Fruit fly (Drosophila melanogaster) whole organism, embryonic: Measurements from ENCODE around the gene Nubp1.

Source experiments
- Blimp-1 ChIP-seq: fragments of 200-800 bp; sonication (Bioruptor generic); optimal IDR thresholded peaks from 3 replicates; lab custom pipeline; 2018; ENCODE audit warnings: missing biosample characterization, missing genetic modification characterization, mild to moderate bottlenecking, moderate library complexity, missing genetic modification reagents
- CG1233 ChIP-seq: fragments of 200-800 bp; sonication (Bioruptor generic); optimal IDR thresholded peaks from 4 replicates; lab custom pipeline; 2018; ENCODE audit warnings: missing biosample characterization, mild to moderate bottlenecking, missing genetic modification characterization
- CG14014 ChIP-seq: fragments of 200-800 bp; sonication (Bioruptor generic); IDR thresholded peaks from 2 replicates; pipeline ENCODE4 v1.3.6; 2022; ENCODE audit warnings: missing biosample characterization, missing genetic modification characterization
- CG1529 ChIP-seq: fragments of 200-800 bp; sonication (Bioruptor generic); optimal IDR thresholded peaks from 3 replicates; lab custom pipeline; 2018; ENCODE audit warnings: missing biosample characterization, missing genetic modification characterization
- CG1602 ChIP-seq: fragments of 200-800 bp; sonication (Bioruptor generic); optimal IDR thresholded peaks from 3 replicates; lab custom pipeline; 2016; ENCODE audit warnings: missing biosample characterization, missing genetic modification characterization
- CG1647 ChIP-seq: fragments of 200-800 bp; sonication (Bioruptor generic); optimal IDR thresholded peaks from 3 replicates; lab custom pipeline; 2016; ENCODE audit warnings: missing biosample characterization, missing genetic modification characterization
- CG17361 ChIP-seq: fragments of 200-800 bp; sonication (Bioruptor generic); IDR thresholded peaks from 3 replicates; pipeline ENCODE4 v1.3.6; 2022; ENCODE audit warnings: missing biosample characterization, missing genetic modification characterization
- CG17802 ChIP-seq: fragments of 200-800 bp; sonication (Bioruptor generic); optimal IDR thresholded peaks from 2 replicates; lab custom pipeline; 2018; ENCODE audit warnings: missing biosample characterization, mild to moderate bottlenecking, missing genetic modification characterization, moderate library complexity
- CG2116 ChIP-seq: fragments of 200-800 bp; sonication (Bioruptor generic); optimal IDR thresholded peaks from 3 replicates; lab custom pipeline; 2018; ENCODE audit warnings: missing biosample characterization, mild to moderate bottlenecking, missing genetic modification characterization
- CG2120 ChIP-seq: fragments of 200-800 bp; sonication (Bioruptor generic); optimal IDR thresholded peaks from 3 replicates; lab custom pipeline; 2016; ENCODE audit warnings: missing biosample characterization, missing genetic modification characterization
- CG2202 ChIP-seq: fragments of 200-800 bp; sonication (Bioruptor generic); optimal IDR thresholded peaks from 2 replicates; lab custom pipeline; 2018; ENCODE audit warnings: missing biosample characterization, mild to moderate bottlenecking, missing genetic modification characterization
- CG3065 ChIP-seq: fragments of 200-800 bp; sonication (Bioruptor generic); optimal IDR thresholded peaks from 2 replicates; lab custom pipeline; 2016; ENCODE audit warnings: missing biosample characterization, missing genetic modification characterization
- CG3407 ChIP-seq: fragments of 200-800 bp; sonication (Bioruptor generic); optimal IDR thresholded peaks from 2 replicates; lab custom pipeline; 2018; ENCODE audit warnings: missing biosample characterization, mild to moderate bottlenecking, missing genetic modification characterization
- CG4282 ChIP-seq: fragments of 200-800 bp; sonication (Bioruptor generic); optimal IDR thresholded peaks from 2 replicates; lab custom pipeline; 2016; ENCODE audit warnings: missing biosample characterization, missing genetic modification characterization
- CG4328 ChIP-seq: fragments of 200-800 bp; sonication (Bioruptor generic); optimal IDR thresholded peaks from 3 replicates; lab custom pipeline; 2017; ENCODE audit warnings: missing biosample characterization, missing genetic modification reagents, missing genetic modification characterization
- CG4404 ChIP-seq: fragments of 200-800 bp; sonication (Bioruptor generic); IDR thresholded peaks from 2 replicates; pipeline ENCODE4 v1.3.6; 2022; ENCODE audit warnings: missing biosample characterization, missing genetic modification characterization
- CG4730 ChIP-seq: fragments of 200-800 bp; sonication (Bioruptor generic); IDR thresholded peaks from 2 replicates; pipeline ENCODE4 v1.3.6; 2022; ENCODE audit warnings: missing biosample characterization, missing genetic modification characterization
- CG7271 ChIP-seq: fragments of 200-800 bp; sonication (Bioruptor generic); optimal IDR thresholded peaks from 2 replicates; lab custom pipeline; 2018; ENCODE audit warnings: missing biosample characterization, mild to moderate bottlenecking, missing genetic modification characterization, moderate library complexity
- CG8388 ChIP-seq: fragments of 200-800 bp; sonication (Bioruptor generic); optimal IDR thresholded peaks from 2 replicates; lab custom pipeline; 2019; ENCODE audit warnings: missing biosample characterization, mild to moderate bottlenecking, missing genetic modification characterization, moderate library complexity
- CG9797 ChIP-seq: fragments of 200-800 bp; sonication (Bioruptor generic); optimal IDR thresholded peaks from 3 replicates; lab custom pipeline; 2018; ENCODE audit warnings: missing biosample characterization, mild to moderate bottlenecking, missing genetic modification characterization
- Camta ChIP-seq: fragments of 200-800 bp; sonication (Bioruptor generic); optimal IDR thresholded peaks from 2 replicates; lab custom pipeline; 2016; ENCODE audit warnings: missing biosample characterization, missing genetic modification characterization
- Dbx ChIP-seq: fragments of 200-800 bp; sonication (Bioruptor generic); IDR thresholded peaks from 3 replicates; pipeline ENCODE4 v1.3.6; 2022; ENCODE audit warnings: missing biosample characterization, missing genetic modification characterization
- Dip3 ChIP-seq: fragments of 200-800 bp; sonication (Bioruptor generic); optimal IDR thresholded peaks from 3 replicates; lab custom pipeline; 2016; ENCODE audit warnings: missing biosample characterization, missing genetic modification characterization
- HmgZ ChIP-seq: fragments of 200-800 bp; sonication (Bioruptor generic); optimal IDR thresholded peaks from 2 replicates; lab custom pipeline; 2018; ENCODE audit warnings: missing biosample characterization, mild to moderate bottlenecking, missing genetic modification characterization
- Hr51 ChIP-seq, 2 experiments: fragments of 200-800 bp; sonication (Bioruptor generic); optimal IDR thresholded peaks; 2 replicates in 1 of 2; 3 replicates in 1 of 2; lab custom pipeline; 2016 to 2018; ENCODE audit warnings: missing biosample characterization in 2 of 2, missing genetic modification characterization in 2 of 2, mild to moderate bottlenecking in 1 of 2, moderate library complexity in 1 of 2
- Jarid2 ChIP-seq: fragments of 200-800 bp; sonication (Bioruptor generic); optimal IDR thresholded peaks from 3 replicates; lab custom pipeline; 2017; ENCODE audit warnings: mild to moderate bottlenecking, missing biosample characterization, missing genetic modification reagents, missing genetic modification characterization
- Med ChIP-seq: fragments of 200-800 bp; sonication (Bioruptor generic); peaks from one replicate; lab custom pipeline; 2016; ENCODE audit warnings: missing biosample characterization, missing genetic modification characterization, mild to moderate bottlenecking, inconsistent platforms, moderate library complexity
- Sin3A ChIP-seq: fragments of >200 bp; optimal IDR thresholded peaks from 2 replicates; lab custom pipeline; 2018
- Sox100B ChIP-seq: fragments of 200-800 bp; sonication (Bioruptor generic); optimal IDR thresholded peaks from 3 replicates; lab custom pipeline; 2018; ENCODE audit warnings: missing biosample characterization, mild to moderate bottlenecking, missing genetic modification characterization
- Xbp1 ChIP-seq: fragments of 200-800 bp; sonication (Bioruptor generic); optimal IDR thresholded peaks from 3 replicates; lab custom pipeline; 2016; ENCODE audit warnings: missing biosample characterization, mild to moderate bottlenecking, missing genetic modification characterization
- ab ChIP-seq: fragments of 200-800 bp; sonication (Bioruptor generic); optimal IDR thresholded peaks from 2 replicates; lab custom pipeline; 2016; ENCODE audit warnings: missing biosample characterization, missing genetic modification characterization
- amos ChIP-seq: fragments of 200-800 bp; sonication (Bioruptor generic); IDR thresholded peaks from 2 replicates; pipeline ENCODE4 v1.3.6; 2022; ENCODE audit warnings: missing biosample characterization, missing genetic modification characterization; ENCODE audit not compliant: partially characterized antibody
- bbx ChIP-seq: fragments of 200-800 bp; sonication (Bioruptor generic); IDR thresholded peaks from 2 replicates; pipeline ENCODE4 v1.3.6; 2022; ENCODE audit warnings: missing biosample characterization, missing genetic modification characterization; ENCODE audit not compliant: partially characterized antibody
- corto ChIP-seq: fragments of 200-800 bp; sonication (Bioruptor generic); optimal IDR thresholded peaks from 2 replicates; lab custom pipeline; 2016; ENCODE audit warnings: missing biosample characterization, mild to moderate bottlenecking, missing genetic modification characterization, moderate library complexity
- dimm ChIP-seq: fragments of 200-800 bp; sonication (Bioruptor generic); IDR thresholded peaks from 2 replicates; pipeline ENCODE4 v1.3.6; 2022; ENCODE audit warnings: missing biosample characterization, missing genetic modification characterization
- dm ChIP-seq: fragments of 200-800 bp; sonication (Bioruptor generic); optimal IDR thresholded peaks from 3 replicates; lab custom pipeline; 2016; ENCODE audit warnings: missing biosample characterization, missing genetic modification characterization
- eyg ChIP-seq: fragments of 200-800 bp; sonication (Bioruptor generic); optimal IDR thresholded peaks from 3 replicates; lab custom pipeline; 2016; ENCODE audit warnings: missing biosample characterization, missing genetic modification characterization
- gcm ChIP-seq: fragments of 200-800 bp; sonication (Bioruptor generic); optimal IDR thresholded peaks from 2 replicates; lab custom pipeline; 2019; ENCODE audit warnings: missing biosample characterization, mild to moderate bottlenecking, missing genetic modification characterization, moderate library complexity
- gem ChIP-seq: fragments of 200-800 bp; sonication (Bioruptor generic); optimal IDR thresholded peaks from 2 replicates; lab custom pipeline; 2019; ENCODE audit warnings: missing biosample characterization, mild to moderate bottlenecking, missing genetic modification characterization, moderate library complexity
- h ChIP-seq: fragments of >200 bp; optimal IDR thresholded peaks from 2 replicates; lab custom pipeline; 2017
- ham ChIP-seq: fragments of 200-800 bp; sonication (Bioruptor generic); IDR thresholded peaks from 2 replicates; pipeline ENCODE4 v1.3.6; 2022; ENCODE audit warnings: missing biosample characterization, missing genetic modification characterization
- her ChIP-seq: fragments of 200-800 bp; sonication (Bioruptor generic); optimal IDR thresholded peaks from 2 replicates; lab custom pipeline; 2016; ENCODE audit warnings: missing biosample characterization, missing genetic modification characterization
- ind ChIP-seq: fragments of 200-800 bp; sonication (Bioruptor generic); optimal IDR thresholded peaks from 3 replicates; lab custom pipeline; 2016; ENCODE audit warnings: missing biosample characterization, missing genetic modification characterization
- insv ChIP-seq, 2 experiments: fragments of 200-800 bp; sonication (Bioruptor generic); optimal IDR thresholded peaks; 3 replicates each; lab custom pipeline; 2016 to 2018; ENCODE audit warnings: missing biosample characterization in 2 of 2, missing genetic modification characterization in 2 of 2
- kah ChIP-seq: fragments of 200-800 bp; sonication (Bioruptor generic); optimal IDR thresholded peaks from 2 replicates; lab custom pipeline; 2018; ENCODE audit warnings: missing biosample characterization, mild to moderate bottlenecking, missing genetic modification characterization
- mam ChIP-seq: fragments of 200-800 bp; sonication (Bioruptor generic); optimal IDR thresholded peaks from 3 replicates; lab custom pipeline; 2016; ENCODE audit warnings: missing biosample characterization, missing genetic modification characterization
- pfk ChIP-seq: fragments of 200-800 bp; sonication (Bioruptor generic); optimal IDR thresholded peaks from 2 replicates; lab custom pipeline; 2018; ENCODE audit warnings: missing biosample characterization, mild to moderate bottlenecking, missing genetic modification characterization, moderate library complexity
- phol ChIP-seq: fragments of 200-800 bp; sonication (Bioruptor generic); optimal IDR thresholded peaks from 3 replicates; lab custom pipeline; 2018; ENCODE audit warnings: missing biosample characterization, mild to moderate bottlenecking, missing genetic modification characterization, moderate library complexity
- shn ChIP-seq: fragments of 200-800 bp; sonication (Bioruptor generic); optimal IDR thresholded peaks from 3 replicates; lab custom pipeline; 2016; ENCODE audit warnings: missing biosample characterization, missing genetic modification characterization
- z ChIP-seq: fragments of 200-800 bp; sonication (Bioruptor generic); IDR thresholded peaks from 3 replicates; pipeline ENCODE4 v1.3.6; 2022; ENCODE audit warnings: missing biosample characterization, missing genetic modification characterization

Gene Nubp1

dm6 chr2L:16743055-16743805 is 10.9 kb downstream of the Nubp1 start, which contains the start of the genes LSm7 and BuGZ (continued):
- TF ChIP-seq ind (GFP tag; lab: Kevin White, UChicago) (peak; percentile 22), ab (no peak), CG7271 (tag; lab: Kevin White, UChicago) (no peak), Sox100B (GFP tag; lab: Kevin White, UChicago) (no peak), shn (GFP tag; lab: Kevin White, UChicago) (no peak), CG2202 (no peak), CG3065 (GFP tag; lab: Kevin White, UChicago) (no peak), dimm (no peak), CG2116 (GFP tag; lab: Kevin White, UChicago) (peak; percentile 85), Blimp-1 (GFP tag; lab: Kevin White, UChicago) (no peak), mam (GFP tag; lab: Kevin White, UChicago) (no peak), CG8388 (peak; percentile 36), Med (GFP tag; lab: Kevin White, UChicago) (peak; percentile 90), CG1233 (GFP tag; lab: Kevin White, UChicago) (peak; percentile 25), h (lab: Kevin White, UChicago) (no peak), CG17802 (tag; lab: Kevin White, UChicago) (no peak), dm (GFP tag; lab: Kevin White, UChicago) (peak; percentile 14), amos (GFP tag; lab: Robert Waterston, UW) (peak; percentile 45; the same call in 1 of the 2 replicates), CG1529 (GFP tag; lab: Kevin White, UChicago) (peak; percentile 17), Dbx (no peak; the same call in 2 of the 3 replicates), Sin3A (lab: Kevin White, UChicago) (peak; percentile 32), CG4282 (no peak), ham (no peak), CG3407 (no peak), CG4404 (GFP tag; lab: Robert Waterston, UW) (no peak), HmgZ (tag; lab: Kevin White, UChicago) (no peak), gcm (peak; percentile 31), Camta (GFP tag; lab: Kevin White, UChicago) (peak; percentile 25), her (GFP tag; lab: Kevin White, UChicago) (no peak), CG2120 (no peak), eyg (no peak), CG17361 (GFP tag; lab: Robert Waterston, UW) (no peak; the same call in 1 of the 3 replicates), Dip3 (GFP tag; lab: Kevin White, UChicago) (no peak), CG14014 (GFP tag; lab: Robert Waterston, UW) (no peak), kah (GFP tag; lab: Kevin White, UChicago) (no peak), CG4730 (GFP tag; lab: Robert Waterston, UW) (no peak), gem (tag; lab: Kevin White, UChicago) (no peak), pfk (GFP tag; lab: Kevin White, UChicago) (no peak), corto (GFP tag; lab: Kevin White, UChicago) (no peak), insv (GFP tag; optimal IDR thresholded peaks at IDR 0.05; lab: Kevin White, UChicago) (peak in 1 of 2 experiments; percentile 42), Hr51 (GFP tag; optimal IDR thresholded peaks at IDR 0.05; lab: Kevin White, UChicago) (peak in 1 of 2 experiments; percentile 10), phol (tag; lab: Kevin White, UChicago) (peak; percentile 99), CG1602 (GFP tag; lab: Kevin White, UChicago) (peak; percentile 13), z (GFP tag; lab: Robert Waterston, UW) (no peak), Jarid2 (GFP tag; lab: Kevin White, UChicago) (no peak), CG1647 (GFP tag; lab: Kevin White, UChicago) (no peak), CG4328 (no peak), CG9797 (GFP tag; lab: Kevin White, UChicago) (peak; percentile 82), bbx (no peak), Xbp1 (peak; percentile 66)
